Worm (Caenorhabditis elegans) whole organism, L4 larva: ENCODE results near the gene clc-1.
A peak's percentile ranks its signal among the peaks of the same experiment; 100 is the strongest.

Experiments
- R02D3.7 ChIP-seq: fragments of 150-350 bp; sonication (generic microtip); optimal IDR thresholded peaks from 3 replicates; lab custom pipeline; 2014; ENCODE audit warnings: missing biosample characterization, missing genetic modification characterization
- cey-2 ChIP-seq: sonication (generic microtip); optimal IDR thresholded peaks from 3 replicates; lab custom pipeline; 2017; ENCODE audit warnings: missing genetic modification characterization, mild to moderate bottlenecking, missing compliant biosample characterization, antibody characterized with exemption, borderline replicate concordance; ENCODE audit not compliant: insufficient read depth
- daf-19 ChIP-seq: fragments of 200-800 bp; sonication (Bioruptor generic); conservative IDR thresholded peaks from 2 replicates; pipeline ENCODE4 v1.3.6; 2022; ENCODE audit warnings: missing genetic modification characterization, missing compliant biosample characterization
- lin-39 ChIP-seq: fragments of 150-350 bp; optimal IDR thresholded peaks from 2 replicates; lab custom pipeline; 2014; ENCODE audit warnings: missing biosample characterization, missing genetic modification reagents, missing genetic modification characterization
- nhr-25 ChIP-seq: sonication (generic microtip); optimal IDR thresholded peaks from 2 replicates; lab custom pipeline; 2017; ENCODE audit warnings: missing genetic modification characterization, mild to moderate bottlenecking, missing compliant biosample characterization, antibody characterized with exemption, moderate library complexity, borderline replicate concordance; ENCODE audit not compliant: insufficient read depth
- nhr-28 ChIP-seq: fragments of 150-350 bp; optimal IDR thresholded peaks from 2 replicates; lab custom pipeline; 2014; ENCODE audit warnings: missing biosample characterization, missing genetic modification characterization
- rbr-2 ChIP-seq: sonication (generic microtip); optimal IDR thresholded peaks from 2 replicates; lab custom pipeline; 2016; ENCODE audit warnings: missing genotype, missing genetic modification characterization, missing compliant biosample characterization
- skn-1 ChIP-seq: fragments of 150-350 bp; optimal IDR thresholded peaks from 2 replicates; lab custom pipeline; 2014; ENCODE audit warnings: missing biosample characterization, missing genetic modification characterization

- peak; percentile 19 for TF ChIP-seq nhr-28
- TF ChIP-seq rbr-2 (tag; lab: Kevin White, UChicago): no peak
- TF ChIP-seq lin-39 (tag; lab: Kevin White, UChicago): no peak
- no peak for TF ChIP-seq R02D3.7
- no peak for TF ChIP-seq nhr-25 (tag; lab: Kevin White, UChicago)
- TF ChIP-seq cey-2 (tag; lab: Kevin White, UChicago): no peak
- no peak for TF ChIP-seq skn-1 (tag; lab: Kevin White, UChicago)
- no peak for TF ChIP-seq daf-19 (GFP tag; lab: Robert Waterston, UW)
Measured at ce11 chrX:11064799-11065198, 17.6 kb downstream of the clc-1 start, which contains the start of gene lpr-4.
